Worm (Caenorhabditis elegans) whole organism, L4 larva: ENCODE results near the gene zfp-2.

ENCODE experiments used
- F10B5.3 ChIP-seq: sonication (generic microtip); optimal IDR thresholded peaks from 2 replicates; lab custom pipeline; 2016; ENCODE audit warnings: mild to moderate bottlenecking, missing genetic modification characterization, missing compliant biosample characterization
- F26F4.8 ChIP-seq: fragments of 200-800 bp; sonication (Bioruptor generic); conservative IDR thresholded peaks from 2 replicates; pipeline ENCODE4 v1.3.6; 2022; ENCODE audit warnings: missing genetic modification characterization, missing compliant biosample characterization
- F37D6.2 ChIP-seq: sonication (generic microtip); optimal IDR thresholded peaks from 2 replicates; lab custom pipeline; 2016; ENCODE audit warnings: mild to moderate bottlenecking, missing genetic modification characterization, missing compliant biosample characterization
- R02D3.7 ChIP-seq: fragments of 150-350 bp; sonication (generic microtip); optimal IDR thresholded peaks from 3 replicates; lab custom pipeline; 2014; ENCODE audit warnings: missing biosample characterization, missing genetic modification characterization
- T26A8.4 ChIP-seq: fragments of 200-800 bp; sonication (Bioruptor generic); IDR thresholded peaks from 2 replicates; pipeline ENCODE4 v1.3.6; 2022; ENCODE audit warnings: missing genetic modification characterization, missing compliant biosample characterization
- aly-2 ChIP-seq: sonication (generic microtip); optimal IDR thresholded peaks from 2 replicates; lab custom pipeline; 2018; ENCODE audit warnings: missing biosample characterization, missing genetic modification characterization
- arid-1 ChIP-seq: fragments of 200-800 bp; sonication (Bioruptor generic); conservative IDR thresholded peaks from 2 replicates; pipeline ENCODE4 v1.3.6; 2022; ENCODE audit warnings: missing genetic modification reagents, missing genetic modification characterization, missing compliant biosample characterization
- attf-4 ChIP-seq: sonication (generic microtip); optimal IDR thresholded peaks from 3 replicates; lab custom pipeline; 2017; ENCODE audit warnings: missing biosample characterization, missing genetic modification characterization
- ceh-20 ChIP-seq: fragments of 200-800 bp; sonication (Bioruptor generic); IDR thresholded peaks from 2 replicates; pipeline ENCODE4 v1.3.6; 2022; ENCODE audit warnings: missing genetic modification reagents, missing genetic modification characterization, missing compliant biosample characterization
- ceh-28 ChIP-seq: fragments of 150-350 bp; optimal IDR thresholded peaks from 2 replicates; lab custom pipeline; 2014; ENCODE audit warnings: missing biosample characterization, missing genetic modification reagents, missing genetic modification characterization
- ceh-44 ChIP-seq: fragments of 200-800 bp; sonication (Bioruptor generic); IDR thresholded peaks from 2 replicates; pipeline ENCODE4 v1.3.6; 2022; ENCODE audit warnings: missing genetic modification reagents, missing genetic modification characterization, missing compliant biosample characterization
- ceh-62 ChIP-seq: sonication (generic microtip); optimal IDR thresholded peaks from 2 replicates; lab custom pipeline; 2017; ENCODE audit warnings: missing biosample characterization, missing genetic modification characterization
- ceh-82 ChIP-seq: sonication (generic microtip); optimal IDR thresholded peaks from 2 replicates; lab custom pipeline; 2017; ENCODE audit warnings: missing biosample characterization, missing genetic modification characterization
- ctbp-1 ChIP-seq: fragments of 200-800 bp; sonication (Bioruptor generic); IDR thresholded peaks from 2 replicates; pipeline ENCODE4 v1.3.6; 2022; ENCODE audit warnings: missing genetic modification reagents, missing genetic modification characterization, missing compliant biosample characterization
- daf-8 ChIP-seq: fragments of 200-800 bp; sonication (Bioruptor generic); IDR thresholded peaks from 2 replicates; pipeline ENCODE4 v1.3.6; 2022; ENCODE audit warnings: missing genetic modification characterization, missing compliant biosample characterization
- duxl-1 ChIP-seq: sonication (generic microtip); optimal IDR thresholded peaks from 2 replicates; lab custom pipeline; 2016; ENCODE audit warnings: mild to moderate bottlenecking, missing genetic modification characterization, moderate library complexity, missing compliant biosample characterization; ENCODE audit not compliant: poor library complexity
- egl-27 ChIP-seq: sonication (generic microtip); optimal IDR thresholded peaks from 3 replicates; lab custom pipeline; 2017; ENCODE audit warnings: missing biosample characterization, missing genetic modification reagents, missing genetic modification characterization
- gei-8 ChIP-seq: fragments of 200-800 bp; sonication (Bioruptor generic); optimal IDR thresholded peaks from 2 replicates; lab custom pipeline; 2018; ENCODE audit warnings: mild to moderate bottlenecking, missing genetic modification characterization, missing compliant biosample characterization
- hif-1 ChIP-seq, 2 experiments: sonication (generic microtip); optimal IDR thresholded peaks; 2 replicates each; lab custom pipeline; 2016 to 2017; ENCODE audit warnings: missing compliant biosample characterization in 2 of 2, missing genetic modification characterization in 2 of 2, missing genetic modification reagents in 2 of 2, missing genotype in 2 of 2, mild to moderate bottlenecking in 1 of 2
- hmg-1.1 ChIP-seq: fragments of 200-800 bp; sonication (Bioruptor generic); IDR thresholded peaks from 2 replicates; pipeline ENCODE4 v1.3.6; 2022; ENCODE audit warnings: missing genetic modification reagents, missing genetic modification characterization, missing compliant biosample characterization
- jun-1 ChIP-seq: fragments of 150-350 bp; optimal IDR thresholded peaks from 2 replicates; lab custom pipeline; 2014; ENCODE audit warnings: missing biosample characterization, missing genetic modification reagents, missing genetic modification characterization
- lin-13 ChIP-seq: fragments of 150-350 bp; optimal IDR thresholded peaks from 2 replicates; lab custom pipeline; 2014; ENCODE audit warnings: missing biosample characterization, missing genetic modification reagents, missing genetic modification characterization
- lin-15B ChIP-seq: fragments of 150-350 bp; sonication (generic microtip); optimal IDR thresholded peaks from 3 replicates; lab custom pipeline; 2014; ENCODE audit warnings: missing biosample characterization, missing genetic modification characterization
- lin-29 ChIP-seq: fragments of 200-800 bp; sonication (Bioruptor generic); IDR thresholded peaks from 2 replicates; pipeline ENCODE4 v1.3.6; 2022; ENCODE audit warnings: missing genetic modification reagents, missing genetic modification characterization, missing compliant biosample characterization
- lsy-2 ChIP-seq, 2 experiments: fragments of 150-350 bp in 1 of 2; sonication (generic microtip) in 1 of 2; optimal IDR thresholded peaks; 2 replicates each; lab custom pipeline; 2014 to 2017; ENCODE audit warnings: missing biosample characterization in 2 of 2, missing genetic modification characterization in 2 of 2
- mdl-1 ChIP-seq, 2 experiments: fragments of 150-350 bp in 1 of 2; sonication (generic microtip) in 1 of 2; optimal IDR thresholded peaks; 2 replicates each; lab custom pipeline; 2014 to 2017; ENCODE audit warnings: missing biosample characterization in 2 of 2, missing genetic modification characterization in 2 of 2
- mep-1 ChIP-seq: fragments of 150-350 bp; sonication (generic microtip); optimal IDR thresholded peaks from 3 replicates; lab custom pipeline; 2014; ENCODE audit warnings: missing biosample characterization, missing genetic modification characterization
- mxl-2 ChIP-seq: fragments of 200-800 bp; sonication (Bioruptor generic); conservative IDR thresholded peaks from 2 replicates; pipeline ENCODE4 v1.3.6; 2022; ENCODE audit warnings: missing genetic modification reagents, missing genetic modification characterization, missing compliant biosample characterization
- nhr-102 ChIP-seq: sonication (generic microtip); optimal IDR thresholded peaks from 2 replicates; lab custom pipeline; 2016; ENCODE audit warnings: mild to moderate bottlenecking, missing genetic modification characterization, moderate library complexity, missing compliant biosample characterization
- nhr-11 ChIP-seq: fragments of 150-350 bp; optimal IDR thresholded peaks from 2 replicates; lab custom pipeline; 2014; ENCODE audit warnings: missing biosample characterization, missing genetic modification characterization
- nhr-111 ChIP-seq: fragments of 200-800 bp; sonication (Bioruptor generic); optimal IDR thresholded peaks from 2 replicates; lab custom pipeline; 2018; ENCODE audit warnings: mild to moderate bottlenecking, missing genetic modification characterization, missing compliant biosample characterization
- nhr-237 ChIP-seq: sonication (generic microtip); optimal IDR thresholded peaks from 2 replicates; lab custom pipeline; 2017; ENCODE audit warnings: missing biosample characterization, missing genetic modification characterization
- nhr-28 ChIP-seq: fragments of 150-350 bp; optimal IDR thresholded peaks from 2 replicates; lab custom pipeline; 2014; ENCODE audit warnings: missing biosample characterization, missing genetic modification characterization
- nhr-41 ChIP-seq: fragments of 200-800 bp; sonication (Bioruptor generic); IDR thresholded peaks from 2 replicates; pipeline ENCODE4 v1.3.6; 2022; ENCODE audit warnings: missing genetic modification reagents, missing genetic modification characterization, missing compliant biosample characterization
- nhr-42 ChIP-seq: fragments of 200-800 bp; sonication (Bioruptor generic); IDR thresholded peaks from 2 replicates; pipeline ENCODE4 v1.3.6; 2022; ENCODE audit warnings: missing genetic modification characterization, missing compliant biosample characterization
- nhr-48 ChIP-seq: sonication (generic microtip); optimal IDR thresholded peaks from 2 replicates; lab custom pipeline; 2016; ENCODE audit warnings: mild to moderate bottlenecking, missing genetic modification characterization, missing compliant biosample characterization
- nhr-6 ChIP-seq: fragments of 150-350 bp; optimal IDR thresholded peaks from 2 replicates; lab custom pipeline; 2014; ENCODE audit warnings: missing biosample characterization, missing genetic modification characterization
- nhr-77 ChIP-seq: fragments of 150-350 bp; optimal IDR thresholded peaks from 2 replicates; lab custom pipeline; 2014; ENCODE audit warnings: missing biosample characterization, missing genetic modification characterization
- pha-4 ChIP-seq, 2 experiments: fragments of 150-350 bp in 1 of 2; fragments of 200-800 bp in 1 of 2; sonication (Bioruptor generic) in 1 of 2; IDR thresholded peaks in 1 of 2; optimal IDR thresholded peaks in 1 of 2; 2 replicates each; pipeline versions ENCODE4 v1.3.6 to Lab custom; 2014 to 2022; ENCODE audit warnings: missing genetic modification characterization in 2 of 2, missing genetic modification reagents in 2 of 2, missing biosample characterization in 1 of 2, missing compliant biosample characterization in 1 of 2
- skn-1 ChIP-seq: fragments of 150-350 bp; optimal IDR thresholded peaks from 2 replicates; lab custom pipeline; 2014; ENCODE audit warnings: missing biosample characterization, missing genetic modification characterization
- snpc-1.2 ChIP-seq: fragments of 200-800 bp; sonication (Bioruptor generic); IDR thresholded peaks from 2 replicates; pipeline ENCODE4 v1.3.6; 2022; ENCODE audit warnings: missing genetic modification reagents, missing genetic modification characterization, missing compliant biosample characterization
- snpc-4 ChIP-seq: fragments of 150-350 bp; optimal IDR thresholded peaks from 2 replicates; lab custom pipeline; 2014; ENCODE audit warnings: missing biosample characterization, missing genetic modification characterization
- spr-3 ChIP-seq: fragments of 200-800 bp; sonication (Bioruptor generic); optimal IDR thresholded peaks from 2 replicates; lab custom pipeline; 2018; ENCODE audit warnings: mild to moderate bottlenecking, missing genetic modification characterization, missing compliant biosample characterization
- tag-97 ChIP-seq: fragments of 200-800 bp; sonication (Bioruptor generic); IDR thresholded peaks from 2 replicates; pipeline ENCODE4 v1.3.6; 2022; ENCODE audit warnings: missing genetic modification characterization, missing compliant biosample characterization
- unc-130 ChIP-seq: sonication (generic microtip); optimal IDR thresholded peaks from 2 replicates; lab custom pipeline; 2016; ENCODE audit warnings: missing genetic modification reagents, missing genetic modification characterization, missing compliant biosample characterization
- vab-7 ChIP-seq: fragments of 200-800 bp; sonication (Bioruptor generic); IDR thresholded peaks from 2 replicates; pipeline ENCODE4 v1.3.6; 2022; ENCODE audit warnings: missing genetic modification reagents, missing genetic modification characterization, missing compliant biosample characterization
- zag-1 ChIP-seq: fragments of 150-350 bp; optimal IDR thresholded peaks from 2 replicates; lab custom pipeline; 2014; ENCODE audit warnings: missing biosample characterization, missing genetic modification characterization
- zfp-2 ChIP-seq: sonication (generic microtip); optimal IDR thresholded peaks from 2 replicates; lab custom pipeline; 2016; ENCODE audit warnings: mild to moderate bottlenecking, missing genetic modification characterization, missing compliant biosample characterization
- zip-11 ChIP-seq: fragments of 200-800 bp; sonication (Bioruptor generic); IDR thresholded peaks from 2 replicates; pipeline ENCODE4 v1.3.6; 2022; ENCODE audit warnings: missing genetic modification characterization, missing compliant biosample characterization
- zip-2 ChIP-seq: fragments of 150-350 bp; optimal IDR thresholded peaks from 2 replicates; lab custom pipeline; 2014; ENCODE audit warnings: missing biosample characterization, missing genetic modification characterization
- ztf-11 ChIP-seq: fragments of 150-350 bp; optimal IDR thresholded peaks from 2 replicates; lab custom pipeline; 2014; ENCODE audit warnings: missing biosample characterization, missing genetic modification characterization

Gene zfp-2

ce11 chrII:9566045-9566444 lies 8.6 kb downstream of the zfp-2 start:
- TF ChIP-seq ceh-82 (no peak), ctbp-1 (GFP tag; lab: Robert Waterston, UW) (peak; percentile 78), daf-8 (GFP tag; lab: Robert Waterston, UW) (no peak), nhr-48 (tag; lab: Kevin White, UChicago) (peak; percentile 62), zag-1 (tag; lab: Kevin White, UChicago) (no peak), nhr-41 (GFP tag; lab: Robert Waterston, UW) (peak; percentile 82; the same call in 1 of the 2 replicates), duxl-1 (tag; lab: Kevin White, UChicago) (peak; percentile 59), nhr-102 (tag; lab: Kevin White, UChicago) (peak; percentile 50), gei-8 (GFP tag; lab: Kevin White, UChicago) (peak; percentile 53), snpc-1.2 (GFP tag; lab: Robert Waterston, UW) (peak; percentile 73), mdl-1 (tag; optimal IDR thresholded peaks at IDR 0.05; lab: Kevin White, UChicago) (no peak), F26F4.8 (GFP tag; lab: Robert Waterston, UW) (peak; percentile 97), vab-7 (peak; percentile 92), tag-97 (GFP tag; lab: Robert Waterston, UW) (no peak), lsy-2 (tag; optimal IDR thresholded peaks at IDR 0.05; lab: Kevin White, UChicago) (peak in 1 of 2 experiments; percentile 29), R02D3.7 (no peak), F10B5.3 (tag; lab: Kevin White, UChicago) (no peak), nhr-42 (GFP tag; lab: Robert Waterston, UW) (no peak), zip-2 (no peak), lin-29 (0 out of 2 replicates have a peak, but pooled peaks have one; percentile 27), T26A8.4 (GFP tag; lab: Robert Waterston, UW) (peak; percentile 65; the same call in 1 of the 2 replicates), lin-13 (GFP tag; lab: Kevin White, UChicago) (peak; percentile 5), attf-4 (tag; lab: Kevin White, UChicago) (no peak), arid-1 (peak; percentile 84), snpc-4 (tag; lab: Kevin White, UChicago) (no peak), ceh-62 (tag; lab: Kevin White, UChicago) (no peak), nhr-6 (tag; lab: Kevin White, UChicago) (peak; percentile 14), nhr-11 (peak; percentile 71), hmg-1.1 (GFP tag; lab: Robert Waterston, UW) (peak; percentile 82), pha-4 (GFP tag; IDR thresholded peaks at IDR 0.05; lab: Robert Waterston, UW) (peak; percentile 88; the same call in 1 of the 2 replicates), pha-4 (tag; optimal IDR thresholded peaks at IDR 0.05; lab: Kevin White, UChicago) (no peak), ceh-20 (GFP tag; lab: Robert Waterston, UW) (peak; percentile 76; the same call in 1 of the 2 replicates), lin-15B (tag; lab: Kevin White, UChicago) (no peak), aly-2 (tag; lab: Kevin White, UChicago) (peak; percentile 39), ceh-28 (tag; lab: Kevin White, UChicago) (no peak), jun-1 (no peak), egl-27 (tag; lab: Kevin White, UChicago) (no peak), mxl-2 (GFP tag; lab: Robert Waterston, UW) (peak; percentile 69; the same call in 1 of the 2 replicates), hif-1 (tag; optimal IDR thresholded peaks at IDR 0.05; lab: Kevin White, UChicago) (peak in 1 of 2 experiments; percentile 38), zip-11 (GFP tag; lab: Robert Waterston, UW) (0 out of 2 replicates have a peak, but pooled peaks have one; percentile 42), mep-1 (tag; lab: Kevin White, UChicago) (peak; percentile 64), spr-3 (peak; percentile 71), nhr-111 (GFP tag; lab: Kevin White, UChicago) (peak; percentile 67), nhr-77 (no peak), ceh-44 (GFP tag; lab: Robert Waterston, UW) (0 out of 2 replicates have a peak, but pooled peaks have one; percentile 46), skn-1 (tag; lab: Kevin White, UChicago) (no peak), unc-130 (GFP tag; lab: Kevin White, UChicago) (peak; percentile 63), nhr-237 (no peak), zfp-2 (no peak), F37D6.2 (no peak), nhr-28 (peak; percentile 29), ztf-11 (no peak)
